Worm (Caenorhabditis elegans) whole organism, L1 larva: ENCODE results near the gene C06H2.7.

ENCODE experiments used
- Y116A8C.19 ChIP-seq: sonication (generic microtip); optimal IDR thresholded peaks from 2 replicates; lab custom pipeline; 2016; ENCODE audit warnings: missing compliant biosample characterization, missing genetic modification characterization, borderline replicate concordance
- aha-1 ChIP-seq: fragments of 150-350 bp; optimal IDR thresholded peaks from 2 replicates; lab custom pipeline; 2014; ENCODE audit warnings: missing biosample characterization, missing genetic modification characterization
- alr-1 ChIP-seq: fragments of 200-800 bp; sonication (Bioruptor generic); optimal IDR thresholded peaks from 2 replicates; lab custom pipeline; 2018; ENCODE audit warnings: borderline replicate concordance, mild to moderate bottlenecking, missing genetic modification characterization, missing compliant biosample characterization
- ama-1 ChIP-seq: fragments of 150-350 bp; optimal IDR thresholded peaks from 2 replicates; lab custom pipeline; 2014
- blmp-1 ChIP-seq: fragments of 150-350 bp; optimal IDR thresholded peaks from 2 replicates; lab custom pipeline; 2014; ENCODE audit warnings: missing biosample characterization, missing genetic modification characterization
- ceh-82 ChIP-seq, 3 experiments: fragments of 150-350 bp in 1 of 3; sonication (generic microtip) in 2 of 3; optimal IDR thresholded peaks; 2 replicates each; lab custom pipeline; 2014 to 2017; ENCODE audit warnings: missing biosample characterization in 3 of 3, missing genetic modification characterization in 3 of 3
- dpl-1 ChIP-seq, 3 experiments: fragments of 150-350 bp in 2 of 3; sonication (generic microtip) in 1 of 3; optimal IDR thresholded peaks; 2 replicates each; lab custom pipeline; 2014 to 2017; ENCODE audit warnings: missing biosample characterization in 3 of 3, missing genetic modification characterization in 3 of 3, missing genetic modification reagents in 3 of 3
- efl-1 ChIP-seq, 4 experiments: fragments of 150-350 bp; optimal IDR thresholded peaks in 3 of 4; peaks in 1 of 4; 1 replicate in 1 of 4; 2 replicates in 3 of 4; lab custom pipeline; 2014; ENCODE audit warnings: missing biosample characterization in 2 of 4, missing genetic modification characterization in 2 of 4, missing genetic modification reagents in 2 of 4
- efl-3 ChIP-seq: fragments of 200-800 bp; sonication (Bioruptor generic); optimal IDR thresholded peaks from 2 replicates; lab custom pipeline; 2018; ENCODE audit warnings: mild to moderate bottlenecking, missing genetic modification characterization, missing compliant biosample characterization
- egl-27 ChIP-seq, 2 experiments: fragments of 150-350 bp in 1 of 2; sonication (generic microtip); optimal IDR thresholded peaks; 3 replicates each; lab custom pipeline; 2017 to 2018; ENCODE audit warnings: missing biosample characterization in 2 of 2, missing genetic modification characterization in 2 of 2, missing genetic modification reagents in 2 of 2
- elt-3 ChIP-seq, 6 experiments: fragments of 150-350 bp in 1 of 6; sonication (generic microtip); optimal IDR thresholded peaks; 2 replicates each; lab custom pipeline; 2017 to 2018; ENCODE audit warnings: missing biosample characterization in 6 of 6, missing genetic modification characterization in 6 of 6, inconsistent platforms in 1 of 6
- fkh-4 ChIP-seq: sonication (generic microtip); optimal IDR thresholded peaks from 2 replicates; lab custom pipeline; 2016; ENCODE audit warnings: missing compliant biosample characterization, missing genetic modification characterization, borderline replicate concordance
- fos-1 ChIP-seq: fragments of 150-350 bp; optimal IDR thresholded peaks from 2 replicates; lab custom pipeline; 2014; ENCODE audit warnings: missing biosample characterization, missing genetic modification characterization
- grh-1 ChIP-seq: fragments of 200-800 bp; sonication (Bioruptor generic); IDR thresholded peaks from 2 replicates; pipeline ENCODE4 v1.3.6; 2022; ENCODE audit warnings: missing genetic modification reagents, missing genetic modification characterization, missing compliant biosample characterization
- hlh-4 ChIP-seq: sonication (generic microtip); optimal IDR thresholded peaks from 2 replicates; lab custom pipeline; 2016; ENCODE audit warnings: mild to moderate bottlenecking, missing genetic modification characterization, missing compliant biosample characterization
- isw-1 ChIP-seq: fragments of 200-800 bp; sonication (Bioruptor generic); IDR thresholded peaks from 2 replicates; pipeline ENCODE4 v1.3.6; 2022; ENCODE audit warnings: missing genetic modification characterization, missing compliant biosample characterization
- jun-1 ChIP-seq: fragments of 150-350 bp; optimal IDR thresholded peaks from 2 replicates; lab custom pipeline; 2014; ENCODE audit warnings: missing biosample characterization, missing genetic modification reagents, missing genetic modification characterization
- lin-35 ChIP-seq, 2 experiments: fragments of 150-350 bp; optimal IDR thresholded peaks; 2 replicates each; lab custom pipeline; 2014; ENCODE audit warnings: missing biosample characterization in 2 of 2, missing genetic modification characterization in 2 of 2, missing genetic modification reagents in 2 of 2
- lsy-2 ChIP-seq, 2 experiments: fragments of 150-350 bp; optimal IDR thresholded peaks; 2 replicates each; lab custom pipeline; 2014; ENCODE audit warnings: missing biosample characterization in 2 of 2, missing genetic modification characterization in 2 of 2
- mep-1 ChIP-seq: fragments of 150-350 bp; optimal IDR thresholded peaks from 2 replicates; lab custom pipeline; 2014; ENCODE audit warnings: missing biosample characterization, missing genetic modification characterization
- nhr-11 ChIP-seq: fragments of 150-350 bp; optimal IDR thresholded peaks from 2 replicates; lab custom pipeline; 2014; ENCODE audit warnings: missing biosample characterization, missing genetic modification characterization
- nhr-19 ChIP-seq: fragments of 200-800 bp; sonication (Bioruptor generic); conservative IDR thresholded peaks from 2 replicates; pipeline ENCODE4 v1.3.6; 2022; ENCODE audit warnings: missing genetic modification characterization, missing compliant biosample characterization
- nhr-20 ChIP-seq: sonication (generic microtip); optimal IDR thresholded peaks from 2 replicates; lab custom pipeline; 2016; ENCODE audit warnings: mild to moderate bottlenecking, missing genetic modification characterization, missing compliant biosample characterization
- nhr-237 ChIP-seq: fragments of 150-350 bp; optimal IDR thresholded peaks from 2 replicates; lab custom pipeline; 2014; ENCODE audit warnings: missing biosample characterization, missing genetic modification characterization
- nhr-47 ChIP-seq: sonication (generic microtip); optimal IDR thresholded peaks from 2 replicates; lab custom pipeline; 2016; ENCODE audit warnings: mild to moderate bottlenecking, missing genetic modification characterization, moderate library complexity, missing compliant biosample characterization
- nhr-71 ChIP-seq: sonication (generic microtip); optimal IDR thresholded peaks from 2 replicates; lab custom pipeline; 2016; ENCODE audit warnings: mild to moderate bottlenecking, missing genetic modification characterization, moderate library complexity, missing compliant biosample characterization
- nhr-76 ChIP-seq: sonication (generic microtip); optimal IDR thresholded peaks from 2 replicates; lab custom pipeline; 2017; ENCODE audit warnings: missing biosample characterization, missing genetic modification characterization
- nhr-77 ChIP-seq: fragments of 150-350 bp; optimal IDR thresholded peaks from 2 replicates; lab custom pipeline; 2014; ENCODE audit warnings: missing biosample characterization, missing genetic modification characterization
- nhr-85 ChIP-seq: sonication (generic microtip); peaks from one replicate; lab custom pipeline; 2016; ENCODE audit warnings: missing genetic modification characterization, inconsistent platforms, missing compliant biosample characterization
- nhr-90 ChIP-seq: sonication (generic microtip); optimal IDR thresholded peaks from 2 replicates; lab custom pipeline; 2016; ENCODE audit warnings: mild to moderate bottlenecking, missing genetic modification characterization, missing compliant biosample characterization; ENCODE audit not compliant: poor library complexity
- pqm-1 ChIP-seq: sonication (generic microtip); optimal IDR thresholded peaks from 3 replicates; lab custom pipeline; 2017; ENCODE audit warnings: missing biosample characterization, missing genetic modification characterization
- snpc-4 ChIP-seq: fragments of 150-350 bp; optimal IDR thresholded peaks from 2 replicates; lab custom pipeline; 2014; ENCODE audit warnings: missing biosample characterization, missing genetic modification characterization
- sox-4 ChIP-seq: sonication (generic microtip); optimal IDR thresholded peaks from 2 replicates; lab custom pipeline; 2016; ENCODE audit warnings: missing genetic modification characterization, missing compliant biosample characterization
- sup-37 ChIP-seq: fragments of 200-800 bp; sonication (Bioruptor generic); optimal IDR thresholded peaks from 2 replicates; lab custom pipeline; 2018; ENCODE audit warnings: mild to moderate bottlenecking, missing genetic modification characterization, missing compliant biosample characterization
- swsn-7 ChIP-seq: sonication (generic microtip); optimal IDR thresholded peaks from 2 replicates; lab custom pipeline; 2016; ENCODE audit warnings: missing genetic modification characterization, missing compliant biosample characterization
- tlp-1 ChIP-seq: fragments of 150-350 bp; optimal IDR thresholded peaks from 2 replicates; lab custom pipeline; 2014; ENCODE audit warnings: missing biosample characterization, missing genetic modification characterization
- unc-62 ChIP-seq: fragments of 150-350 bp; optimal IDR thresholded peaks from 2 replicates; lab custom pipeline; 2014; ENCODE audit warnings: missing biosample characterization, missing genetic modification reagents, missing genetic modification characterization
- unc-98 ChIP-seq: fragments of 200-800 bp; sonication (Bioruptor generic); IDR thresholded peaks from 2 replicates; pipeline ENCODE4 v1.3.6; 2022; ENCODE audit warnings: missing genetic modification characterization, missing compliant biosample characterization
- vab-15 ChIP-seq: sonication (generic microtip); optimal IDR thresholded peaks from 2 replicates; lab custom pipeline; 2017; ENCODE audit warnings: missing genotype, mild to moderate bottlenecking, missing genetic modification characterization, missing compliant biosample characterization
- xbp-1 ChIP-seq: sonication (generic microtip); optimal IDR thresholded peaks from 2 replicates; lab custom pipeline; 2016; ENCODE audit warnings: missing genetic modification characterization, missing compliant biosample characterization
- zip-4 ChIP-seq: fragments of 200-800 bp; sonication (Bioruptor generic); optimal IDR thresholded peaks from 2 replicates; lab custom pipeline; 2018; ENCODE audit warnings: mild to moderate bottlenecking, missing genetic modification characterization, moderate library complexity, missing compliant biosample characterization
- ztf-11 ChIP-seq, 2 experiments: sonication (generic microtip); optimal IDR thresholded peaks; 2 replicates each; lab custom pipeline; 2016 to 2017; ENCODE audit warnings: missing genetic modification characterization in 2 of 2, missing biosample characterization in 1 of 2, missing compliant biosample characterization in 1 of 2
- ztf-4 ChIP-seq: fragments of 150-350 bp; optimal IDR thresholded peaks from 2 replicates; lab custom pipeline; 2014; ENCODE audit warnings: missing biosample characterization, missing genetic modification characterization

The C06H2.7 gene

ce11 chrV:11119294-11119755 is 25.3 kb downstream of the C06H2.7 start, which contains the start of gene scb-1 (continued):
- TF ChIP-seq fos-1, result no peak

DNA sequence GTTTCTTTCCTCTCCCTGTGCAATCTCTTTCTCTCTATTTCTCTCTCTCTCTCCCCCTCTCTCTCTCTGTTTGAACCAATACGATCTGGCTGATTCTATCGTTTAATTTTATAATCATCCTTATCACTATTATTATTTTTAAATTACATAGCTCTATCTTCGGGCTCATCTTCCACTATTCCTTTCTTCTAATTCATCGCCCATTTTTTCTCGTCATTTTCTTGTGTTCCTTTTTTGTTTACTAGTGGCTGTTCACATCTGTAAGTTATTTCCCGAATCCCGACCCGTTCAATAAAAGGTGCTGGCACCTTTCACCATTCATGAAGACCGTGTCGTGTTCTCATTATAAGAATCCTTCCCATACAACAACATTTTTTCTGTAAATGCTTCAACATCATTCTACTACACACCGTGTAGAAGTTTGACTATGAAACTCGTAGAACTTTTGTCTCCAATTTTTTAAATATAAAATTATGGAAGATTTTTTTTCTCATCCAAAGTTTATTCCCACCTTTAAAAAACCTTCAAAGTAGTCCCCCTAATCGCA is 26.3 kb downstream of the C06H2.7 start:
- TF ChIP-seq elt-3 (tag; optimal IDR thresholded peaks at IDR 0.05; lab: Kevin White, UChicago), result no peak
- TF ChIP-seq nhr-90, result peak; percentile 61
- TF ChIP-seq nhr-20 (tag; lab: Kevin White, UChicago), result peak; percentile 16
- no peak for TF ChIP-seq nhr-237 (tag; lab: Kevin White, UChicago)
- peak; percentile 20 for TF ChIP-seq ama-1 (lab: Kevin White, UChicago)
- TF ChIP-seq Y116A8C.19 (tag; lab: Kevin White, UChicago), result no peak
- TF ChIP-seq tlp-1 (tag; lab: Kevin White, UChicago), result no peak
- no peak for TF ChIP-seq xbp-1 (tag; lab: Kevin White, UChicago)
- no peak for TF ChIP-seq blmp-1 (tag; lab: Kevin White, UChicago)
- TF ChIP-seq efl-1 (optimal IDR thresholded peaks at IDR 0.05; lab: Kevin White, UChicago), result peak in 1 of 2 experiments; percentile 15
- TF ChIP-seq efl-1 (GFP tag; optimal IDR thresholded peaks at IDR 0.05 in 1 of 2; lab: Kevin White, UChicago), result peak in 1 of 2 experiments; percentile 71
- peak in 1 of 2 experiments; percentile 11 for TF ChIP-seq lin-35 (GFP tag; optimal IDR thresholded peaks at IDR 0.05; lab: Kevin White, UChicago)
- peak; percentile 60 for TF ChIP-seq ztf-4 (tag; lab: Kevin White, UChicago)
- no peak for TF ChIP-seq grh-1 (GFP tag; lab: Robert Waterston, UW)
- TF ChIP-seq nhr-85 (tag; lab: Kevin White, UChicago), result no peak
- peak in 1 of 2 experiments; percentile 3 for TF ChIP-seq ztf-11 (tag; optimal IDR thresholded peaks at IDR 0.05; lab: Kevin White, UChicago)
- no peak for TF ChIP-seq snpc-4 (tag; lab: Kevin White, UChicago)
- no peak for TF ChIP-seq mep-1 (tag; lab: Kevin White, UChicago)
- TF ChIP-seq unc-62 (GFP tag; lab: Kevin White, UChicago), result no peak
- no peak for TF ChIP-seq ceh-82 (tag; optimal IDR thresholded peaks at IDR 0.05; lab: Kevin White, UChicago)
- no peak for TF ChIP-seq fos-1
- TF ChIP-seq nhr-11 (tag; lab: Kevin White, UChicago), result no peak
- TF ChIP-seq unc-98 (GFP tag; lab: Robert Waterston, UW), result no peak
- no peak for TF ChIP-seq fkh-4 (tag; lab: Kevin White, UChicago)
- no peak for TF ChIP-seq jun-1 (tag; lab: Kevin White, UChicago)
- TF ChIP-seq nhr-71, result peak; percentile 56
- peak; percentile 15 for TF ChIP-seq nhr-47 (tag; lab: Kevin White, UChicago)

- TF ChIP-seq lsy-2 (tag; optimal IDR thresholded peaks at IDR 0.05; lab: Kevin White, UChicago), result no peak
- no peak for TF ChIP-seq grh-1 (GFP tag; lab: Robert Waterston, UW)
- no peak for TF ChIP-seq ztf-11 (tag; optimal IDR thresholded peaks at IDR 0.05; lab: Kevin White, UChicago)
Measured at ce11 chrV:11113607-11114006, 31.0 kb downstream of the C06H2.7 start, which contains the start of gene math-33. math-33 (plus strand) TSS chrV:11113907.

- TF ChIP-seq zip-4 (GFP tag; lab: Kevin White, UChicago), result peak; percentile 29
- TF ChIP-seq elt-3 (tag; optimal IDR thresholded peaks at IDR 0.05; lab: Kevin White, UChicago), result peak in 1 of 6 experiments; percentile 54
- TF ChIP-seq sox-4, result peak; percentile 34
- no peak for TF ChIP-seq fkh-4 (tag; lab: Kevin White, UChicago)
- peak; percentile 40 to 72 for TF ChIP-seq lin-35 (GFP tag; optimal IDR thresholded peaks at IDR 0.05; lab: Kevin White, UChicago)
- TF ChIP-seq nhr-76 (tag; lab: Kevin White, UChicago), result peak; percentile 68
- TF ChIP-seq isw-1 (GFP tag; lab: Robert Waterston, UW), result peak; percentile 40
- TF ChIP-seq aha-1 (tag; lab: Kevin White, UChicago), result no peak
- TF ChIP-seq efl-3, result no peak
- no peak for TF ChIP-seq nhr-77 (tag; lab: Kevin White, UChicago)
- TF ChIP-seq Y116A8C.19 (tag; lab: Kevin White, UChicago), result no peak
- no peak for TF ChIP-seq vab-15 (tag; lab: Kevin White, UChicago)
- TF ChIP-seq mep-1 (tag; lab: Kevin White, UChicago), result peak; percentile 46
- TF ChIP-seq unc-98 (GFP tag; lab: Robert Waterston, UW), result no peak
- peak; percentile 62 for TF ChIP-seq xbp-1 (tag; lab: Kevin White, UChicago)
- peak; percentile 66 for TF ChIP-seq swsn-7 (tag; lab: Kevin White, UChicago)
- TF ChIP-seq nhr-19, result peak; percentile 53
- no peak for TF ChIP-seq hlh-4 (tag; lab: Kevin White, UChicago)
- no peak for TF ChIP-seq alr-1
- no peak for TF ChIP-seq egl-27 (tag; optimal IDR thresholded peaks at IDR 0.05; lab: Kevin White, UChicago)
- peak; percentile 59 for TF ChIP-seq nhr-20 (tag; lab: Kevin White, UChicago)
- TF ChIP-seq sup-37 (GFP tag; lab: Kevin White, UChicago), result no peak
- TF ChIP-seq pqm-1, result no peak
- TF ChIP-seq ama-1 (lab: Kevin White, UChicago), result no peak
- peak; percentile 55 to 62 (median 59) for TF ChIP-seq dpl-1 (GFP tag; optimal IDR thresholded peaks at IDR 0.05; lab: Kevin White, UChicago)
Measured at ce11 chrV:11113041-11113574, 31.5 kb downstream of the C06H2.7 start, which contains the start of gene erfa-3. erfa-3 (minus strand) TSS chrV:11113091.
